Fruit fly (Drosophila melanogaster) whole organism, embryonic: ENCODE measurements around the gene CG6481.

Experiments used
- Atf3 ChIP-seq: fragments of 200-800 bp; sonication (Bioruptor generic); optimal IDR thresholded peaks from 3 replicates; lab custom pipeline; 2016; ENCODE audit warnings: missing biosample characterization, missing genetic modification characterization
- CG10274 ChIP-seq: fragments of 200-800 bp; sonication (Bioruptor generic); optimal IDR thresholded peaks from 3 replicates; lab custom pipeline; 2017; ENCODE audit warnings: missing biosample characterization, mild to moderate bottlenecking, missing genetic modification characterization
- CG12219 ChIP-seq: fragments of 200-800 bp; sonication (Bioruptor generic); optimal IDR thresholded peaks from 3 replicates; lab custom pipeline; 2018; ENCODE audit warnings: missing biosample characterization, mild to moderate bottlenecking, missing genetic modification characterization
- CG13624 ChIP-seq: fragments of 200-800 bp; sonication (Bioruptor generic); optimal IDR thresholded peaks from 2 replicates; lab custom pipeline; 2016; ENCODE audit warnings: missing biosample characterization, missing genetic modification characterization
- CG15514 ChIP-seq: fragments of 200-800 bp; sonication (Bioruptor generic); optimal IDR thresholded peaks from 3 replicates; lab custom pipeline; 2017; ENCODE audit warnings: missing biosample characterization, missing genetic modification characterization, mild to moderate bottlenecking, moderate library complexity, missing genetic modification reagents
- CG15601 ChIP-seq: fragments of 200-800 bp; sonication (Bioruptor generic); optimal IDR thresholded peaks from 3 replicates; lab custom pipeline; 2019; ENCODE audit warnings: missing biosample characterization, mild to moderate bottlenecking, missing genetic modification characterization, moderate library complexity
- CG17186 ChIP-seq: fragments of 200-800 bp; sonication (Bioruptor generic); optimal IDR thresholded peaks from 3 replicates; lab custom pipeline; 2017; ENCODE audit warnings: missing biosample characterization, missing genetic modification reagents, missing genetic modification characterization
- CG17802 ChIP-seq: fragments of 200-800 bp; sonication (Bioruptor generic); optimal IDR thresholded peaks from 2 replicates; lab custom pipeline; 2018; ENCODE audit warnings: missing biosample characterization, mild to moderate bottlenecking, missing genetic modification characterization, moderate library complexity
- CG2199 ChIP-seq: fragments of 200-800 bp; sonication (Bioruptor generic); IDR thresholded peaks from 3 replicates; pipeline ENCODE4 v1.3.6; 2022; ENCODE audit warnings: missing biosample characterization, missing genetic modification characterization
- CG2712 ChIP-seq: fragments of 200-800 bp; optimal IDR thresholded peaks from 3 replicates; lab custom pipeline; 2019; ENCODE audit warnings: missing biosample characterization, mild to moderate bottlenecking, missing genetic modification characterization, moderate library complexity
- CG33557 ChIP-seq: fragments of 200-800 bp; sonication (Bioruptor generic); optimal IDR thresholded peaks from 2 replicates; lab custom pipeline; 2019; ENCODE audit warnings: missing biosample characterization, mild to moderate bottlenecking, missing genetic modification characterization, moderate library complexity
- CG4854 ChIP-seq: fragments of 200-800 bp; sonication (Bioruptor generic); optimal IDR thresholded peaks from 2 replicates; lab custom pipeline; 2016; ENCODE audit warnings: missing biosample characterization, missing genetic modification characterization, inconsistent platforms
- CG5180 ChIP-seq: fragments of 200-800 bp; sonication (Bioruptor generic); optimal IDR thresholded peaks from 3 replicates; lab custom pipeline; 2017; ENCODE audit warnings: missing biosample characterization, missing genetic modification characterization, mild to moderate bottlenecking, moderate library complexity, missing genetic modification reagents
- CG5245 ChIP-seq: fragments of 200-800 bp; sonication (Bioruptor generic); optimal IDR thresholded peaks from 3 replicates; lab custom pipeline; 2016; ENCODE audit warnings: missing biosample characterization, missing genetic modification characterization
- CG6791 ChIP-seq: fragments of 200-800 bp; sonication (Bioruptor generic); IDR thresholded peaks from 3 replicates; pipeline ENCODE4 v1.3.6; 2022; ENCODE audit warnings: missing biosample characterization, missing genetic modification characterization; ENCODE audit not compliant: partially characterized antibody
- CG6854 ChIP-seq: fragments of 200-800 bp; sonication (Bioruptor generic); optimal IDR thresholded peaks from 3 replicates; lab custom pipeline; 2017; ENCODE audit warnings: missing biosample characterization, mild to moderate bottlenecking, missing genetic modification characterization
- CG8290 ChIP-seq, 3 experiments: fragments of 200-800 bp; sonication (Bioruptor generic); optimal IDR thresholded peaks; 2 replicates each; lab custom pipeline; 2016 to 2019; ENCODE audit warnings: missing biosample characterization in 3 of 3, missing genetic modification characterization in 3 of 3, mild to moderate bottlenecking in 2 of 3, moderate library complexity in 1 of 3
- CG9876 ChIP-seq: fragments of 200-800 bp; sonication (Bioruptor generic); optimal IDR thresholded peaks from 2 replicates; lab custom pipeline; 2016; ENCODE audit warnings: missing biosample characterization, missing genetic modification characterization
- Camta ChIP-seq: fragments of 200-800 bp; sonication (Bioruptor generic); optimal IDR thresholded peaks from 2 replicates; lab custom pipeline; 2016; ENCODE audit warnings: missing biosample characterization, missing genetic modification characterization
- Gug ChIP-seq: fragments of 200-800 bp; sonication (Bioruptor generic); IDR thresholded peaks from 4 replicates; pipeline ENCODE4 v1.3.6; 2022; ENCODE audit warnings: missing biosample characterization, missing genetic modification characterization
- HmgZ ChIP-seq: fragments of 200-800 bp; sonication (Bioruptor generic); optimal IDR thresholded peaks from 2 replicates; lab custom pipeline; 2018; ENCODE audit warnings: missing biosample characterization, mild to moderate bottlenecking, missing genetic modification characterization
- Hmr ChIP-seq: fragments of 200-800 bp; sonication (Bioruptor generic); optimal IDR thresholded peaks from 3 replicates; lab custom pipeline; 2017; ENCODE audit warnings: mild to moderate bottlenecking, missing biosample characterization, missing genetic modification reagents, missing genetic modification characterization
- Jarid2 ChIP-seq: fragments of 200-800 bp; sonication (Bioruptor generic); optimal IDR thresholded peaks from 3 replicates; lab custom pipeline; 2017; ENCODE audit warnings: mild to moderate bottlenecking, missing biosample characterization, missing genetic modification reagents, missing genetic modification characterization
- MESR4 ChIP-seq: fragments of 200-800 bp; sonication (Bioruptor generic); optimal IDR thresholded peaks from 2 replicates; lab custom pipeline; 2018; ENCODE audit warnings: missing biosample characterization, mild to moderate bottlenecking, missing genetic modification characterization, moderate library complexity
- Med ChIP-seq: fragments of 200-800 bp; sonication (Bioruptor generic); peaks from one replicate; lab custom pipeline; 2016; ENCODE audit warnings: missing biosample characterization, missing genetic modification characterization, mild to moderate bottlenecking, inconsistent platforms, moderate library complexity
- Opbp ChIP-seq: fragments of 200-800 bp; sonication (Bioruptor generic); IDR thresholded peaks from 3 replicates; pipeline ENCODE4 v1.3.6; 2022; ENCODE audit warnings: missing biosample characterization, missing genetic modification characterization; ENCODE audit not compliant: partially characterized antibody
- Sox100B ChIP-seq: fragments of 200-800 bp; sonication (Bioruptor generic); optimal IDR thresholded peaks from 3 replicates; lab custom pipeline; 2018; ENCODE audit warnings: missing biosample characterization, mild to moderate bottlenecking, missing genetic modification characterization
- Vsx1 ChIP-seq: fragments of 200-800 bp; sonication (Bioruptor generic); optimal IDR thresholded peaks from 2 replicates; lab custom pipeline; 2017; ENCODE audit warnings: missing biosample characterization, mild to moderate bottlenecking, missing genetic modification characterization, missing genetic modification reagents
- ase ChIP-seq: fragments of 200-800 bp; sonication (Bioruptor generic); IDR thresholded peaks from 3 replicates; pipeline ENCODE4 v1.3.6; 2022; ENCODE audit warnings: missing biosample characterization, missing genetic modification characterization
- ash1 ChIP-seq: fragments of 200-800 bp; sonication (Bioruptor generic); optimal IDR thresholded peaks from 2 replicates; lab custom pipeline; 2018; ENCODE audit warnings: missing biosample characterization, mild to moderate bottlenecking, missing genetic modification characterization
- bigmax ChIP-seq: fragments of 200-800 bp; sonication (Bioruptor generic); optimal IDR thresholded peaks from 2 replicates; lab custom pipeline; 2018; ENCODE audit warnings: missing biosample characterization, mild to moderate bottlenecking, missing genetic modification characterization
- btn ChIP-seq: fragments of 200-800 bp; sonication (Bioruptor generic); optimal IDR thresholded peaks from 2 replicates; lab custom pipeline; 2016; ENCODE audit warnings: missing biosample characterization, missing genetic modification characterization
- crol ChIP-seq: fragments of 200-800 bp; sonication (Bioruptor generic); IDR thresholded peaks from 2 replicates; pipeline ENCODE4 v1.3.6; 2022; ENCODE audit warnings: missing biosample characterization, missing genetic modification characterization
- dati ChIP-seq: fragments of 200-800 bp; sonication (Bioruptor generic); IDR thresholded peaks from 2 replicates; pipeline ENCODE4 v1.3.6; 2022; ENCODE audit warnings: missing biosample characterization, missing genetic modification characterization
- disco-r ChIP-seq: fragments of 200-800 bp; sonication (Bioruptor generic); optimal IDR thresholded peaks from 2 replicates; lab custom pipeline; 2016; ENCODE audit warnings: missing biosample characterization, missing genetic modification characterization
- dm ChIP-seq: fragments of 200-800 bp; sonication (Bioruptor generic); optimal IDR thresholded peaks from 3 replicates; lab custom pipeline; 2016; ENCODE audit warnings: missing biosample characterization, missing genetic modification characterization
- ems ChIP-seq: fragments of 200-800 bp; sonication (Bioruptor generic); optimal IDR thresholded peaks from 3 replicates; lab custom pipeline; 2016; ENCODE audit warnings: missing biosample characterization, missing genetic modification characterization
- fd102C ChIP-seq: fragments of 200-800 bp; sonication (Bioruptor generic); optimal IDR thresholded peaks from 2 replicates; lab custom pipeline; 2018; ENCODE audit warnings: missing biosample characterization, mild to moderate bottlenecking, missing genetic modification characterization, moderate library complexity
- fd96Cb ChIP-seq: fragments of 200-800 bp; sonication (Bioruptor generic); optimal IDR thresholded peaks from 2 replicates; lab custom pipeline; 2018; ENCODE audit warnings: missing biosample characterization, mild to moderate bottlenecking, missing genetic modification characterization, moderate library complexity
- gfzf ChIP-seq: fragments of 200-800 bp; sonication (Bioruptor generic); optimal IDR thresholded peaks from 2 replicates; lab custom pipeline; 2016; ENCODE audit warnings: missing biosample characterization, mild to moderate bottlenecking, missing genetic modification characterization, moderate library complexity
- jing ChIP-seq: fragments of 200-800 bp; sonication (Bioruptor generic); optimal IDR thresholded peaks from 2 replicates; lab custom pipeline; 2018; ENCODE audit warnings: missing biosample characterization, mild to moderate bottlenecking, missing genetic modification characterization
- ken ChIP-seq: fragments of 200-800 bp; sonication (Bioruptor generic); IDR thresholded peaks from 3 replicates; pipeline ENCODE4 v1.3.6; 2022; ENCODE audit warnings: missing biosample characterization, missing genetic modification characterization
- lbe ChIP-seq: fragments of 200-800 bp; sonication (Bioruptor generic); optimal IDR thresholded peaks from 2 replicates; lab custom pipeline; 2016; ENCODE audit warnings: missing biosample characterization, mild to moderate bottlenecking, missing genetic modification characterization
- onecut ChIP-seq: fragments of 200-800 bp; sonication (Bioruptor generic); IDR thresholded peaks from 2 replicates; pipeline ENCODE4 v1.3.6; 2022; ENCODE audit warnings: missing biosample characterization, missing genetic modification characterization
- org-1 ChIP-seq: fragments of 200-800 bp; sonication (Bioruptor generic); optimal IDR thresholded peaks from 2 replicates; lab custom pipeline; 2017; ENCODE audit warnings: missing biosample characterization, missing genetic modification characterization
- otp ChIP-seq: fragments of 200-800 bp; sonication (Bioruptor generic); IDR thresholded peaks from 3 replicates; pipeline ENCODE4, ENCODE4 v1.3.6; 2022; ENCODE audit warnings: missing biosample characterization, missing genetic modification characterization
- pho ChIP-seq: fragments of 200-800 bp; sonication (Bioruptor generic); optimal IDR thresholded peaks from 2 replicates; lab custom pipeline; 2016; ENCODE audit warnings: missing biosample characterization, missing genetic modification characterization
- psq ChIP-seq: fragments of 200-800 bp; sonication (Bioruptor generic); optimal IDR thresholded peaks from 2 replicates; lab custom pipeline; 2017; ENCODE audit warnings: missing biosample characterization, missing genetic modification characterization
- sens ChIP-seq: fragments of 200-800 bp; sonication (Bioruptor generic); peaks from one replicate; lab custom pipeline; 2016; ENCODE audit warnings: missing biosample characterization, missing genetic modification characterization

Gene CG6481

DNA sequence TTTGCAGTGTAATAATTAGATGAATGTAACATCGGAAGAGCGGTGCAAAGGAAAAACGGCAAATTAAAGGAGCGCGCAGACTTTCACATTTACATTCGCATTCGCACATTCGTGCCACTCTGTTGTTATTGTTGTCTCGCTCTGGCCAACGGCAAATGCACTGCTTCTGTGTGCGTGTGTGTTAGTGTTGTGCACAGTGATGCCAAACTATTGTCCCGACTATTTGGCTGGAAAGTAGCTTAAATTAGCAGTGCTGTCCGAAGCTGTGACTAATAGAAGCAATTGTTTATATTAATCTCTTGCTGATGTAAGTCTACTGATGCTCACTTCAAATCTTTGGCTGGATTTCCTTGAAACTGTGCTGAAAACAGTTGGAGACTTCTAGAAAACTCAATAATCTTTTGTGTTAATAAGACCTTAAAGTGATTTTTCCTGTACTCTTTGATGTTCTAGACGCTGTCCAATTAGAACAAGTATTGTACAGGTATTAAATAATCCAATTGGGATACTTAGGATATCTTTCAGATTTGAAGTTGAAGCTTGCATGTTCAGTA, 6.2 kb downstream of the CG6481 start (continued):
- TF ChIP-seq MESR4 (GFP tag; lab: Kevin White, UChicago) (no peak), CG15601 (tag; lab: Kevin White, UChicago) (no peak), bigmax (GFP tag; lab: Kevin White, UChicago) (no peak), CG33557 (GFP tag; lab: Kevin White, UChicago) (no peak), dati (GFP tag; lab: Robert Waterston, UW) (no peak), onecut (GFP tag; lab: Robert Waterston, UW) (no peak), lbe (GFP tag; lab: Kevin White, UChicago) (no peak), Sox100B (GFP tag; lab: Kevin White, UChicago) (no peak), CG17802 (tag; lab: Kevin White, UChicago) (no peak), btn (no peak), HmgZ (tag; lab: Kevin White, UChicago) (no peak), Gug (GFP tag; lab: Robert Waterston, UW) (no peak), CG13624 (GFP tag; lab: Kevin White, UChicago) (peak; percentile 14), CG8290 (GFP tag; optimal IDR thresholded peaks at IDR 0.05; lab: Kevin White, UChicago) (peak; percentile 4), CG8290 (tag; optimal IDR thresholded peaks at IDR 0.05; lab: Kevin White, UChicago) (peak in 1 of 2 experiments; percentile 66), CG12219 (GFP tag; lab: Kevin White, UChicago) (no peak), ash1 (GFP tag; lab: Kevin White, UChicago) (no peak), fd96Cb (tag; lab: Kevin White, UChicago) (no peak), CG17186 (GFP tag; lab: Kevin White, UChicago) (no peak), jing (no peak), Hmr (GFP tag; lab: Kevin White, UChicago) (peak; percentile 15), Atf3 (GFP tag; lab: Kevin White, UChicago) (no peak), ase (GFP tag; lab: Robert Waterston, UW) (no peak), CG6854 (no peak), ems (GFP tag; lab: Kevin White, UChicago) (no peak), CG2712 (tag; lab: Kevin White, UChicago) (peak; percentile 31), crol (no peak)

DNA sequence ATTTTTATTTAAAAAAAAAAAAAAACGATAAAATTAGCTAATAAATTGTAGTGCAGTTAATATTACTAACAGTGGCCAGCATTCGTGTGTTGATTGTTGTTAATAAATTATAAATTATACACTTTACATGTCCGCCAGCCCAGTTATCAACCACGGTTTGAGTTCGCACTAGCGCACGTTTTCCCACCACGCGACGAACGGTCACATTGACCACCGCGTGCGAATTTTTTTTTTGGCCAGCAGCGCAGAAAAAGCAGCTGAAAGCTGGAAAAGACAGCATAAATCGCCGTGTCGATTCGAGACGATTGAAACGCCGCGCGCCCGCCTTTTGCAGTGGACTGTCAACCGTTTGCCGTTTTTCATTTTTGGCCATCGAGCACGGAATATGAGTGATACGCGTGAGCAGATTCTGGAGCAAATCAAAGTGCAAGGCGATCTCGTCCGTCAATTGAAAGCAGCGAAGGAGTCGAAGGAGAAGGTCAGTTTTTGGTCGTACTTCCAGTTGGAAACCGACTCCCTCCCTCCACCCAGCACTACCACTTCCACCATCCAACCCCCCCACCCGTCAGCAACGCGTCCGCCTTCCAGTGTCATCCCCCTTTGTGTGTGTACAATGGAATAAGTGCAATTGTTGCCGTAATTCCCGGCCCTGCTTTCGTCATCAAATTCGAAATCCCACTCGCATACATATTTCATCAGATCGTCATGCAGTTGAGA, 6.9 kb downstream of the CG6481 start, which contains the start of the genes Bx and HisRS:
Gene Bx, plus strand, starts transcription at position 224 of the 717 bp plus-strand sequence.
Gene HisRS, plus strand, starts transcription at position 224 of the 717 bp plus-strand sequence.
- TF ChIP-seq CG9876 (GFP tag; lab: Kevin White, UChicago) (no peak), ken (no peak), CG6791 (GFP tag; lab: Robert Waterston, UW) (no peak), Camta (no peak), CG5180 (peak; percentile 62), gfzf (GFP tag; lab: Kevin White, UChicago) (peak; percentile 82), Vsx1 (GFP tag; lab: Kevin White, UChicago) (no peak), fd102C (no peak), CG15514 (GFP tag; lab: Kevin White, UChicago) (peak; percentile 42), CG5245 (no peak), Med (GFP tag; lab: Kevin White, UChicago) (peak; percentile 83), Opbp (peak; percentile 64; the same call in 2 of the 3 replicates), CG4854 (GFP tag; lab: Kevin White, UChicago) (no peak), psq (no peak), CG10274 (GFP tag; lab: Kevin White, UChicago) (no peak), disco-r (GFP tag; lab: Kevin White, UChicago) (no peak), CG2199 (GFP tag; lab: Robert Waterston, UW) (peak; percentile 38; the same call in 1 of the 3 replicates), HmgZ (tag; lab: Kevin White, UChicago) (peak; percentile 50), org-1 (no peak), Jarid2 (GFP tag; lab: Kevin White, UChicago) (no peak), otp (GFP tag; lab: Robert Waterston, UW) (no peak), pho (GFP tag; lab: Kevin White, UChicago) (no peak), sens (GFP tag; lab: Kevin White, UChicago) (peak; percentile 67), dm (GFP tag; lab: Kevin White, UChicago) (peak; percentile 87)
